Worm (Caenorhabditis elegans) whole organism, L4 larva: ENCODE results near the gene pro-2.

ENCODE experiments used
- F26F4.8 ChIP-seq: fragments of 200-800 bp; sonication (Bioruptor generic); conservative IDR thresholded peaks from 2 replicates; pipeline ENCODE4 v1.3.6; 2022; ENCODE audit warnings: missing genetic modification characterization, missing compliant biosample characterization
- F49E8.2 ChIP-seq: sonication (generic microtip); optimal IDR thresholded peaks from 2 replicates; lab custom pipeline; 2016; ENCODE audit warnings: missing compliant biosample characterization, mild to moderate bottlenecking, missing genetic modification characterization, borderline replicate concordance
- R02D3.7 ChIP-seq: fragments of 150-350 bp; sonication (generic microtip); optimal IDR thresholded peaks from 3 replicates; lab custom pipeline; 2014; ENCODE audit warnings: missing biosample characterization, missing genetic modification characterization
- Y5F2A.4 ChIP-seq: fragments of 200-800 bp; sonication (Bioruptor generic); optimal IDR thresholded peaks from 2 replicates; lab custom pipeline; 2018; ENCODE audit warnings: mild to moderate bottlenecking, missing genetic modification characterization, missing compliant biosample characterization
- ZK546.5 ChIP-seq, 2 experiments: sonication (generic microtip); optimal IDR thresholded peaks; 2 replicates each; lab custom pipeline; 2017; ENCODE audit warnings: missing biosample characterization in 2 of 2, missing genetic modification characterization in 2 of 2
- arid-1 ChIP-seq: fragments of 200-800 bp; sonication (Bioruptor generic); conservative IDR thresholded peaks from 2 replicates; pipeline ENCODE4 v1.3.6; 2022; ENCODE audit warnings: missing genetic modification reagents, missing genetic modification characterization, missing compliant biosample characterization
- attf-4 ChIP-seq: sonication (generic microtip); optimal IDR thresholded peaks from 3 replicates; lab custom pipeline; 2017; ENCODE audit warnings: missing biosample characterization, missing genetic modification characterization
- ceh-28 ChIP-seq: fragments of 150-350 bp; optimal IDR thresholded peaks from 2 replicates; lab custom pipeline; 2014; ENCODE audit warnings: missing biosample characterization, missing genetic modification reagents, missing genetic modification characterization
- ceh-44 ChIP-seq: fragments of 200-800 bp; sonication (Bioruptor generic); IDR thresholded peaks from 2 replicates; pipeline ENCODE4 v1.3.6; 2022; ENCODE audit warnings: missing genetic modification reagents, missing genetic modification characterization, missing compliant biosample characterization
- ceh-62 ChIP-seq: sonication (generic microtip); optimal IDR thresholded peaks from 2 replicates; lab custom pipeline; 2017; ENCODE audit warnings: missing biosample characterization, missing genetic modification characterization
- ceh-82 ChIP-seq: sonication (generic microtip); optimal IDR thresholded peaks from 2 replicates; lab custom pipeline; 2017; ENCODE audit warnings: missing biosample characterization, missing genetic modification characterization
- ctbp-1 ChIP-seq: fragments of 200-800 bp; sonication (Bioruptor generic); IDR thresholded peaks from 2 replicates; pipeline ENCODE4 v1.3.6; 2022; ENCODE audit warnings: missing genetic modification reagents, missing genetic modification characterization, missing compliant biosample characterization
- daf-19 ChIP-seq: fragments of 200-800 bp; sonication (Bioruptor generic); conservative IDR thresholded peaks from 2 replicates; pipeline ENCODE4 v1.3.6; 2022; ENCODE audit warnings: missing genetic modification characterization, missing compliant biosample characterization
- daf-8 ChIP-seq: fragments of 200-800 bp; sonication (Bioruptor generic); IDR thresholded peaks from 2 replicates; pipeline ENCODE4 v1.3.6; 2022; ENCODE audit warnings: missing genetic modification characterization, missing compliant biosample characterization
- dmd-8 ChIP-seq: fragments of 200-800 bp; sonication (Bioruptor generic); IDR thresholded peaks from 2 replicates; pipeline ENCODE4 v1.3.6; 2022; ENCODE audit warnings: missing genetic modification characterization, missing compliant biosample characterization
- dpl-1 ChIP-seq: fragments of 150-350 bp; optimal IDR thresholded peaks from 2 replicates; lab custom pipeline; 2014; ENCODE audit warnings: missing biosample characterization, missing genetic modification reagents, missing genetic modification characterization
- egl-27 ChIP-seq: sonication (generic microtip); optimal IDR thresholded peaks from 3 replicates; lab custom pipeline; 2017; ENCODE audit warnings: missing biosample characterization, missing genetic modification reagents, missing genetic modification characterization
- gei-8 ChIP-seq: fragments of 200-800 bp; sonication (Bioruptor generic); optimal IDR thresholded peaks from 2 replicates; lab custom pipeline; 2018; ENCODE audit warnings: mild to moderate bottlenecking, missing genetic modification characterization, missing compliant biosample characterization
- hlh-11 ChIP-seq: fragments of 200-800 bp; sonication (Bioruptor generic); optimal IDR thresholded peaks from 2 replicates; lab custom pipeline; 2018; ENCODE audit warnings: mild to moderate bottlenecking, missing genetic modification characterization, missing compliant biosample characterization
- hlh-30 ChIP-seq: sonication (generic microtip); optimal IDR thresholded peaks from 2 replicates; lab custom pipeline; 2017; ENCODE audit warnings: antibody characterized with exemption, mild to moderate bottlenecking, missing genetic modification characterization, missing compliant biosample characterization; ENCODE audit not compliant: insufficient read depth
- hmg-1.1 ChIP-seq: fragments of 200-800 bp; sonication (Bioruptor generic); IDR thresholded peaks from 2 replicates; pipeline ENCODE4 v1.3.6; 2022; ENCODE audit warnings: missing genetic modification reagents, missing genetic modification characterization, missing compliant biosample characterization
- jun-1 ChIP-seq: fragments of 150-350 bp; optimal IDR thresholded peaks from 2 replicates; lab custom pipeline; 2014; ENCODE audit warnings: missing biosample characterization, missing genetic modification reagents, missing genetic modification characterization
- lin-15B ChIP-seq: fragments of 150-350 bp; sonication (generic microtip); optimal IDR thresholded peaks from 3 replicates; lab custom pipeline; 2014; ENCODE audit warnings: missing biosample characterization, missing genetic modification characterization
- lin-29 ChIP-seq: fragments of 200-800 bp; sonication (Bioruptor generic); IDR thresholded peaks from 2 replicates; pipeline ENCODE4 v1.3.6; 2022; ENCODE audit warnings: missing genetic modification reagents, missing genetic modification characterization, missing compliant biosample characterization
- lin-38 ChIP-seq: fragments of 200-800 bp; sonication (Bioruptor generic); IDR thresholded peaks from 2 replicates; pipeline ENCODE4 v1.3.6; 2022; ENCODE audit warnings: missing genetic modification reagents, missing genetic modification characterization, missing compliant biosample characterization
- lin-39 ChIP-seq: fragments of 150-350 bp; optimal IDR thresholded peaks from 2 replicates; lab custom pipeline; 2014; ENCODE audit warnings: missing biosample characterization, missing genetic modification reagents, missing genetic modification characterization
- mdl-1 ChIP-seq, 2 experiments: fragments of 150-350 bp in 1 of 2; sonication (generic microtip) in 1 of 2; optimal IDR thresholded peaks; 2 replicates each; lab custom pipeline; 2014 to 2017; ENCODE audit warnings: missing biosample characterization in 2 of 2, missing genetic modification characterization in 2 of 2
- mdt-29 ChIP-seq: fragments of 200-800 bp; sonication (Bioruptor generic); IDR thresholded peaks from 2 replicates; pipeline ENCODE4 v1.3.6; 2022; ENCODE audit warnings: missing genetic modification reagents, missing genetic modification characterization, missing compliant biosample characterization
- mes-2 ChIP-seq: sonication (generic microtip); optimal IDR thresholded peaks from 2 replicates; lab custom pipeline; 2016; ENCODE audit warnings: missing genotype, mild to moderate bottlenecking, missing genetic modification characterization, missing compliant biosample characterization; ENCODE audit not compliant: poor library complexity, severe bottlenecking
- mxl-2 ChIP-seq: fragments of 200-800 bp; sonication (Bioruptor generic); conservative IDR thresholded peaks from 2 replicates; pipeline ENCODE4 v1.3.6; 2022; ENCODE audit warnings: missing genetic modification reagents, missing genetic modification characterization, missing compliant biosample characterization
- mxl-3 ChIP-seq: fragments of 200-800 bp; sonication (Bioruptor generic); optimal IDR thresholded peaks from 2 replicates; lab custom pipeline; 2018; ENCODE audit warnings: mild to moderate bottlenecking, missing genetic modification characterization, missing compliant biosample characterization
- nhr-10 ChIP-seq: fragments of 150-350 bp; optimal IDR thresholded peaks from 2 replicates; lab custom pipeline; 2014; ENCODE audit warnings: missing biosample characterization, missing genetic modification characterization
- nhr-11 ChIP-seq: fragments of 150-350 bp; optimal IDR thresholded peaks from 2 replicates; lab custom pipeline; 2014; ENCODE audit warnings: missing biosample characterization, missing genetic modification characterization
- nhr-111 ChIP-seq: fragments of 200-800 bp; sonication (Bioruptor generic); optimal IDR thresholded peaks from 2 replicates; lab custom pipeline; 2018; ENCODE audit warnings: mild to moderate bottlenecking, missing genetic modification characterization, missing compliant biosample characterization
- nhr-237 ChIP-seq: sonication (generic microtip); optimal IDR thresholded peaks from 2 replicates; lab custom pipeline; 2017; ENCODE audit warnings: missing biosample characterization, missing genetic modification characterization
- nhr-28 ChIP-seq: fragments of 150-350 bp; optimal IDR thresholded peaks from 2 replicates; lab custom pipeline; 2014; ENCODE audit warnings: missing biosample characterization, missing genetic modification characterization
- nhr-41 ChIP-seq: fragments of 200-800 bp; sonication (Bioruptor generic); IDR thresholded peaks from 2 replicates; pipeline ENCODE4 v1.3.6; 2022; ENCODE audit warnings: missing genetic modification reagents, missing genetic modification characterization, missing compliant biosample characterization
- nhr-42 ChIP-seq: fragments of 200-800 bp; sonication (Bioruptor generic); IDR thresholded peaks from 2 replicates; pipeline ENCODE4 v1.3.6; 2022; ENCODE audit warnings: missing genetic modification characterization, missing compliant biosample characterization
- nhr-48 ChIP-seq: sonication (generic microtip); optimal IDR thresholded peaks from 2 replicates; lab custom pipeline; 2016; ENCODE audit warnings: mild to moderate bottlenecking, missing genetic modification characterization, missing compliant biosample characterization
- nhr-77 ChIP-seq: fragments of 150-350 bp; optimal IDR thresholded peaks from 2 replicates; lab custom pipeline; 2014; ENCODE audit warnings: missing biosample characterization, missing genetic modification characterization
- pha-4 ChIP-seq, 2 experiments: fragments of 150-350 bp in 1 of 2; fragments of 200-800 bp in 1 of 2; sonication (Bioruptor generic) in 1 of 2; IDR thresholded peaks in 1 of 2; optimal IDR thresholded peaks in 1 of 2; 2 replicates each; pipeline versions ENCODE4 v1.3.6 to Lab custom; 2014 to 2022; ENCODE audit warnings: missing genetic modification characterization in 2 of 2, missing genetic modification reagents in 2 of 2, missing biosample characterization in 1 of 2, missing compliant biosample characterization in 1 of 2
- php-3 ChIP-seq: fragments of 200-800 bp; sonication (Bioruptor generic); IDR thresholded peaks from 2 replicates; pipeline ENCODE4 v1.3.6; 2022; ENCODE audit warnings: missing genetic modification reagents, missing genetic modification characterization, missing compliant biosample characterization
- pqm-1 ChIP-seq: sonication (generic microtip); optimal IDR thresholded peaks from 2 replicates; lab custom pipeline; 2017; ENCODE audit warnings: missing biosample characterization, missing genetic modification characterization
- rbr-2 ChIP-seq: sonication (generic microtip); optimal IDR thresholded peaks from 2 replicates; lab custom pipeline; 2016; ENCODE audit warnings: missing genotype, missing genetic modification characterization, missing compliant biosample characterization
- sdz-12 ChIP-seq: fragments of 200-800 bp; sonication (Bioruptor generic); optimal IDR thresholded peaks from 2 replicates; lab custom pipeline; 2018; ENCODE audit warnings: mild to moderate bottlenecking, missing genetic modification characterization, missing compliant biosample characterization
- set-16 ChIP-seq: fragments of 200-800 bp; sonication (Bioruptor generic); IDR thresholded peaks from 2 replicates; pipeline ENCODE4 v1.3.6; 2022; ENCODE audit warnings: missing genetic modification reagents, missing genetic modification characterization, missing compliant biosample characterization
- skn-1 ChIP-seq: fragments of 150-350 bp; optimal IDR thresholded peaks from 2 replicates; lab custom pipeline; 2014; ENCODE audit warnings: missing biosample characterization, missing genetic modification characterization
- snpc-1.2 ChIP-seq: fragments of 200-800 bp; sonication (Bioruptor generic); IDR thresholded peaks from 2 replicates; pipeline ENCODE4 v1.3.6; 2022; ENCODE audit warnings: missing genetic modification reagents, missing genetic modification characterization, missing compliant biosample characterization
- tag-97 ChIP-seq: fragments of 200-800 bp; sonication (Bioruptor generic); IDR thresholded peaks from 2 replicates; pipeline ENCODE4 v1.3.6; 2022; ENCODE audit warnings: missing genetic modification characterization, missing compliant biosample characterization
- unc-130 ChIP-seq: sonication (generic microtip); optimal IDR thresholded peaks from 2 replicates; lab custom pipeline; 2016; ENCODE audit warnings: missing genetic modification reagents, missing genetic modification characterization, missing compliant biosample characterization
- zip-2 ChIP-seq: fragments of 150-350 bp; optimal IDR thresholded peaks from 2 replicates; lab custom pipeline; 2014; ENCODE audit warnings: missing biosample characterization, missing genetic modification characterization

pro-2 gene

ce11 chrII:10389038-10389437 lies 44.1 kb upstream of the pro-2 start (continued):
- TF ChIP-seq hlh-30 (tag; lab: Kevin White, UChicago) = peak; percentile 97
- peak; percentile 16 for TF ChIP-seq nhr-11 (tag; lab: Kevin White, UChicago)
- no peak for TF ChIP-seq dmd-8 (GFP tag; lab: Robert Waterston, UW)
- peak; percentile 73 to 92 for TF ChIP-seq mdl-1 (tag; optimal IDR thresholded peaks at IDR 0.05; lab: Kevin White, UChicago)
- TF ChIP-seq mes-2 (tag; lab: Kevin White, UChicago) = peak; percentile 63
- TF ChIP-seq F49E8.2 (tag; lab: Kevin White, UChicago) = no peak
- no peak for TF ChIP-seq zip-2 (tag; lab: Kevin White, UChicago)
- TF ChIP-seq snpc-1.2 (GFP tag; lab: Robert Waterston, UW) = no peak
- no peak for TF ChIP-seq ZK546.5 (tag; optimal IDR thresholded peaks at IDR 0.05; lab: Kevin White, UChicago)
- TF ChIP-seq skn-1 (tag; lab: Kevin White, UChicago) = no peak
- no peak for TF ChIP-seq unc-130 (GFP tag; lab: Kevin White, UChicago)
- TF ChIP-seq sdz-12 (GFP tag; lab: Kevin White, UChicago) = no peak
- TF ChIP-seq Y5F2A.4 = no peak
- no peak for TF ChIP-seq ceh-62
- TF ChIP-seq egl-27 (tag; lab: Kevin White, UChicago) = no peak
- TF ChIP-seq nhr-41 (GFP tag; lab: Robert Waterston, UW) = no peak
- TF ChIP-seq mdt-29 = no peak
- no peak for TF ChIP-seq R02D3.7 (tag; lab: Kevin White, UChicago)
- TF ChIP-seq jun-1 (tag; lab: Kevin White, UChicago) = no peak
- no peak for TF ChIP-seq lin-15B (tag; lab: Kevin White, UChicago)
- TF ChIP-seq nhr-42 (GFP tag; lab: Robert Waterston, UW) = 0 out of 2 replicates have a peak, but pooled peaks have one; percentile 26
- peak; percentile 44; the same call in 1 of the 2 replicates for TF ChIP-seq ctbp-1
- no peak for TF ChIP-seq tag-97
- TF ChIP-seq rbr-2 = no peak
- no peak for TF ChIP-seq nhr-111 (GFP tag; lab: Kevin White, UChicago)
- TF ChIP-seq pha-4 (GFP tag; IDR thresholded peaks at IDR 0.05; lab: Robert Waterston, UW) = 0 out of 2 replicates have a peak, but pooled peaks have one; percentile 34
- TF ChIP-seq pha-4 (tag; optimal IDR thresholded peaks at IDR 0.05; lab: Kevin White, UChicago) = peak; percentile 73
- no peak for TF ChIP-seq F26F4.8 (GFP tag; lab: Robert Waterston, UW)
- peak; percentile 39 for TF ChIP-seq dpl-1 (GFP tag; lab: Kevin White, UChicago)
- no peak for TF ChIP-seq attf-4
- no peak for TF ChIP-seq php-3 (GFP tag; lab: Robert Waterston, UW)
- peak; percentile 88 for TF ChIP-seq nhr-28
- TF ChIP-seq nhr-77 (tag; lab: Kevin White, UChicago) = peak; percentile 63
- TF ChIP-seq ceh-44 (GFP tag; lab: Robert Waterston, UW) = no peak
- TF ChIP-seq ceh-82 (tag; lab: Kevin White, UChicago) = no peak
- no peak for TF ChIP-seq lin-39 (tag; lab: Kevin White, UChicago)
- no peak for TF ChIP-seq set-16 (GFP tag; lab: Robert Waterston, UW)
- peak; percentile 77 for TF ChIP-seq pqm-1 (tag; lab: Kevin White, UChicago)
- peak; percentile 25 for TF ChIP-seq lin-38
- no peak for TF ChIP-seq daf-19 (GFP tag; lab: Robert Waterston, UW)
- no peak for TF ChIP-seq ceh-28 (tag; lab: Kevin White, UChicago)
- TF ChIP-seq nhr-237 (tag; lab: Kevin White, UChicago) = no peak
- peak; percentile 96 for TF ChIP-seq hlh-11
- TF ChIP-seq arid-1 (GFP tag; lab: Robert Waterston, UW) = no peak
- TF ChIP-seq nhr-48 (tag; lab: Kevin White, UChicago) = peak; percentile 91
- peak; percentile 93 for TF ChIP-seq mxl-3 (GFP tag; lab: Kevin White, UChicago)
- TF ChIP-seq nhr-10 = peak; percentile 45
- peak; percentile 51 for TF ChIP-seq hmg-1.1 (GFP tag; lab: Robert Waterston, UW)
- TF ChIP-seq lin-29 (GFP tag; lab: Robert Waterston, UW) = peak; percentile 52; the same call in 1 of the 2 replicates
- peak; percentile 71 for TF ChIP-seq mxl-2 (GFP tag; lab: Robert Waterston, UW)
- peak; percentile 54 for TF ChIP-seq gei-8
- TF ChIP-seq daf-8 (GFP tag; lab: Robert Waterston, UW) = no peak
